Worm (Caenorhabditis elegans) whole organism, late embryonic: ENCODE data around the gene irld-67.

Experiments used
- F13H6.1 ChIP-seq: sonication (generic microtip); optimal IDR thresholded peaks from 2 replicates; lab custom pipeline; 2016; ENCODE audit warnings: missing genetic modification characterization, missing compliant biosample characterization
- ceh-24 ChIP-seq: sonication (generic microtip); optimal IDR thresholded peaks from 2 replicates; lab custom pipeline; 2016; ENCODE audit warnings: mild to moderate bottlenecking, missing genetic modification characterization, missing compliant biosample characterization
- ceh-34 ChIP-seq: sonication (generic microtip); optimal IDR thresholded peaks from 2 replicates; lab custom pipeline; 2016; ENCODE audit warnings: mild to moderate bottlenecking, missing genetic modification characterization, missing compliant biosample characterization
- ceh-6 ChIP-seq: fragments of 200-800 bp; sonication (Bioruptor generic); optimal IDR thresholded peaks from 2 replicates; lab custom pipeline; 2018; ENCODE audit warnings: mild to moderate bottlenecking, missing genetic modification characterization, missing compliant biosample characterization
- elt-2 ChIP-seq: sonication (generic microtip); optimal IDR thresholded peaks from 2 replicates; lab custom pipeline; 2016; ENCODE audit warnings: missing genetic modification reagents, missing genetic modification characterization, missing compliant biosample characterization
- elt-4 ChIP-seq: sonication (generic microtip); optimal IDR thresholded peaks from 2 replicates; lab custom pipeline; 2016; ENCODE audit warnings: missing genetic modification characterization, missing compliant biosample characterization
- hlh-8 ChIP-seq: sonication (generic microtip); optimal IDR thresholded peaks from 2 replicates; lab custom pipeline; 2016; ENCODE audit warnings: missing genotype, missing genetic modification characterization, missing compliant biosample characterization
- nfya-1 ChIP-seq: sonication (generic microtip); optimal IDR thresholded peaks from 2 replicates; lab custom pipeline; 2017; ENCODE audit warnings: missing genetic modification characterization, mild to moderate bottlenecking, missing compliant biosample characterization, antibody characterized with exemption, moderate library complexity
- pag-3 ChIP-seq: sonication (generic microtip); optimal IDR thresholded peaks from 2 replicates; lab custom pipeline; 2016; ENCODE audit warnings: missing compliant biosample characterization, missing genetic modification characterization, borderline replicate concordance
- pax-1 ChIP-seq: fragments of 150-350 bp; optimal IDR thresholded peaks from 2 replicates; lab custom pipeline; 2014; ENCODE audit warnings: missing biosample characterization, missing genetic modification characterization
- pha-4 ChIP-seq: fragments of 150-350 bp; optimal IDR thresholded peaks from 2 replicates; lab custom pipeline; 2018; ENCODE audit warnings: missing biosample characterization, missing genetic modification reagents, missing genetic modification characterization
- pros-1 ChIP-seq: fragments of 150-350 bp; optimal IDR thresholded peaks from 2 replicates; lab custom pipeline; 2014; ENCODE audit warnings: missing biosample characterization, missing genetic modification reagents, missing genetic modification characterization
- unc-86 ChIP-seq: sonication (generic microtip); optimal IDR thresholded peaks from 2 replicates; lab custom pipeline; 2016; ENCODE audit warnings: missing genetic modification characterization, missing compliant biosample characterization

- TF ChIP-seq unc-86 (tag; lab: Kevin White, UChicago) (no peak), hlh-8 (tag; lab: Kevin White, UChicago) (no peak), F13H6.1 (tag; lab: Kevin White, UChicago) (no peak), ceh-24 (tag; lab: Kevin White, UChicago) (no peak), pros-1 (tag; lab: Kevin White, UChicago) (no peak), pha-4 (tag; lab: Kevin White, UChicago) (no peak), pax-1 (tag; lab: Kevin White, UChicago) (no peak), nfya-1 (tag; lab: Kevin White, UChicago) (no peak), ceh-34 (tag; lab: Kevin White, UChicago) (no peak), pag-3 (tag; lab: Kevin White, UChicago) (no peak), elt-4 (tag; lab: Kevin White, UChicago) (no peak), ceh-6 (no peak), elt-2 (no peak)
Measured at ce11 chrII:2920234-2920633, 14.0 kb downstream of the irld-67 start.
